Worm (Caenorhabditis elegans): ENCODE data around the gene F14E5.8.

F14E5.8 gene

ce11 chrII:8411002-8411401, 8.9 kb upstream of the F14E5.8 start:
- TF ChIP-seq sptf-1 (tag; optimal IDR thresholded peaks at IDR 0.05) (no peak), blmp-1 (tag; optimal IDR thresholded peaks at IDR 0.05) (peak; percentile 92), mdl-1 (tag; optimal IDR thresholded peaks at IDR 0.05) (no peak), egl-13 (tag; optimal IDR thresholded peaks at IDR 0.05) (no peak)

- TF ChIP-seq blmp-1 (tag; optimal IDR thresholded peaks at IDR 0.05) (peak; percentile 14), lin-14 (GFP tag; optimal IDR thresholded peaks at IDR 0.05) (peak; percentile 50), dsc-1 (tag; optimal IDR thresholded peaks at IDR 0.05) (no peak), elt-2 (tag; optimal IDR thresholded peaks at IDR 0.05) (peak; percentile 33), sptf-1 (tag; optimal IDR thresholded peaks at IDR 0.05) (no peak), lin-35 (GFP tag; optimal IDR thresholded peaks at IDR 0.05) (peak in 1 of 2 experiments; percentile 6), nhr-85 (tag) (peak; percentile 70)
Observed at ce11 chrII:8412061-8412721, 7.7 kb upstream of the F14E5.8 start, which contains the start of gene efl-3. Gene efl-3 (plus strand): TSS chrII:8412671.

- TF ChIP-seq elt-2 (tag; optimal IDR thresholded peaks at IDR 0.05) (peak; percentile 29), lin-35 (GFP tag; optimal IDR thresholded peaks at IDR 0.05) (no peak)
Observed at ce11 chrII:8412935-8413334, 7.0 kb upstream of the F14E5.8 start.

- TF ChIP-seq aly-2 (tag; optimal IDR thresholded peaks at IDR 0.05) = no peak
- TF ChIP-seq ceh-82 (tag; optimal IDR thresholded peaks at IDR 0.05) = no peak
- TF ChIP-seq C34B4.2 (tag; optimal IDR thresholded peaks at IDR 0.05) = no peak
- TF ChIP-seq rnt-1 (tag; optimal IDR thresholded peaks at IDR 0.05) = peak; percentile 0
- TF ChIP-seq ces-1 (GFP tag; optimal IDR thresholded peaks at IDR 0.05) = no peak
- TF ChIP-seq ztf-11 (tag; optimal IDR thresholded peaks at IDR 0.05) = no peak
- TF ChIP-seq unc-30 (tag; optimal IDR thresholded peaks at IDR 0.05) = no peak
Observed at ce11 chrII:8415035-8415434, 4.9 kb upstream of the F14E5.8 start.

ce11 chrII:8415462-8416037, 4.3 kb upstream of the F14E5.8 start:
- TF ChIP-seq lir-3 (tag; optimal IDR thresholded peaks at IDR 0.05; ENCODE audit: poor library complexity) (no peak), fkh-8 (tag; optimal IDR thresholded peaks at IDR 0.05) (no peak), nhr-76 (tag; optimal IDR thresholded peaks at IDR 0.05) (no peak), ets-5 (GFP tag; IDR thresholded peaks at IDR 0.05) (no peak), grh-1 (GFP tag; IDR thresholded peaks at IDR 0.05) (no peak), nhr-85 (tag) (peak; percentile 79), sup-37 (GFP tag; optimal IDR thresholded peaks at IDR 0.05) (no peak), efl-3 (GFP tag; optimal IDR thresholded peaks at IDR 0.05) (peak; percentile 84), C34B4.2 (tag; optimal IDR thresholded peaks at IDR 0.05) (no peak), lin-14 (GFP tag; optimal IDR thresholded peaks at IDR 0.05) (peak; percentile 17), mab-9 (GFP tag; IDR thresholded peaks at IDR 0.05) (no peak), vab-15 (tag; optimal IDR thresholded peaks at IDR 0.05) (no peak), ceh-63 (GFP tag; optimal IDR thresholded peaks at IDR 0.05) (no peak), sox-4 (tag; optimal IDR thresholded peaks at IDR 0.05) (no peak), mdl-1 (tag; optimal IDR thresholded peaks at IDR 0.05) (no peak)

ce11 chrII:8417059-8417668, 2.7 kb upstream of the F14E5.8 start, which contains the start of gene fdgt-2:
Gene fdgt-2 (plus strand): TSS chrII:8417618.
- TF ChIP-seq blmp-1 (tag; optimal IDR thresholded peaks at IDR 0.05) (peak; percentile 18), unc-30 (tag; optimal IDR thresholded peaks at IDR 0.05) (no peak), nhr-85 (tag) (peak; percentile 65), elt-2 (tag; optimal IDR thresholded peaks at IDR 0.05) (peak; percentile 8), efl-1 (optimal IDR thresholded peaks at IDR 0.05) (no peak), efl-1 (GFP tag; optimal IDR thresholded peaks at IDR 0.05 in 1 of 2) (peak in 1 of 2 experiments; percentile 6), fos-1 (tag; optimal IDR thresholded peaks at IDR 0.05) (no peak)
